Worm (Caenorhabditis elegans) whole organism, L4 larva: ENCODE data around the gene rom-2.

Experiments used
- F10B5.3 ChIP-seq: sonication (generic microtip); optimal IDR thresholded peaks from 2 replicates; lab custom pipeline; 2016; ENCODE audit warnings: mild to moderate bottlenecking, missing genetic modification characterization, missing compliant biosample characterization
- F49E8.2 ChIP-seq: sonication (generic microtip); optimal IDR thresholded peaks from 2 replicates; lab custom pipeline; 2016; ENCODE audit warnings: missing compliant biosample characterization, mild to moderate bottlenecking, missing genetic modification characterization, borderline replicate concordance
- snpc-1.2 ChIP-seq: fragments of 200-800 bp; sonication (Bioruptor generic); IDR thresholded peaks from 2 replicates; pipeline ENCODE4 v1.3.6; 2022; ENCODE audit warnings: missing genetic modification reagents, missing genetic modification characterization, missing compliant biosample characterization

DNA sequence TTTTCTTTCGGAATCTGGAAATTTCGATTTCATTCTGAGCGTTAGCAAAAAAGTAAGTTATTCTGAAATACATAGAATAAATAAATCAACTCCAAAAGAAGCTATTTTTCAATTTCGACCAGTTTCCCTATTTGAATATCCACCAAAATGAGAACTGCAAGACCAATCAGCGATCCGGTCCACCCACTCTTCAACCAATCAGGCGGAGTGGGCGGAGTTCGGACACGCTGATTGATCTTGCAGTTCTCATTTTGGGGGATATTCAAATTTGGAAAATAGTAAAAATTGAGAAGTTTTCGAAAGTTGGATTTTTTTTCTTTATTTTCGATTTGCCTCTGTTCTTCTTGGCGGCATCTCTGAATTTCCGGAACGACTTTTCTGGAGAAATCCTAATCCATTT is 24.6 kb downstream of the rom-2 start:
- no peak for TF ChIP-seq F10B5.3
- no peak for TF ChIP-seq F49E8.2 (tag; lab: Kevin White, UChicago)
- TF ChIP-seq snpc-1.2 (GFP tag; lab: Robert Waterston, UW), result no peak
